Fruit fly (Drosophila melanogaster) whole organism, embryonic: ENCODE measurements around the gene Pdi.

Experiments
- Abd-B ChIP-seq: fragments of 200-800 bp; sonication (Bioruptor generic); optimal IDR thresholded peaks from 2 replicates; lab custom pipeline; 2018; ENCODE audit warnings: missing biosample characterization, mild to moderate bottlenecking, missing genetic modification characterization, moderate library complexity
- CG1024 ChIP-seq: fragments of 200-800 bp; sonication (Bioruptor generic); IDR thresholded peaks from 2 replicates; pipeline ENCODE4 v1.3.6; 2022; ENCODE audit warnings: missing biosample characterization, missing genetic modification characterization
- CG10267 ChIP-seq: fragments of 200-800 bp; sonication (Bioruptor generic); optimal IDR thresholded peaks from 2 replicates; lab custom pipeline; 2018; ENCODE audit warnings: missing biosample characterization, mild to moderate bottlenecking, missing genetic modification characterization, moderate library complexity
- CG10431 ChIP-seq: fragments of 200-800 bp; sonication (Bioruptor generic); optimal IDR thresholded peaks from 3 replicates; lab custom pipeline; 2018; ENCODE audit warnings: missing biosample characterization, mild to moderate bottlenecking, missing genetic modification characterization
- CG12236 ChIP-seq: fragments of 200-800 bp; sonication (Bioruptor generic); optimal IDR thresholded peaks from 2 replicates; lab custom pipeline; 2016; ENCODE audit warnings: missing biosample characterization, missing genetic modification characterization
- CG14050 ChIP-seq: fragments of 200-800 bp; sonication (Bioruptor generic); IDR thresholded peaks from 3 replicates; pipeline ENCODE4 v1.3.6; 2022; ENCODE audit warnings: missing biosample characterization, missing genetic modification characterization
- CG18262 ChIP-seq: fragments of 200-800 bp; optimal IDR thresholded peaks from 3 replicates; lab custom pipeline; 2019; ENCODE audit warnings: missing biosample characterization, mild to moderate bottlenecking, missing genetic modification characterization, moderate library complexity
- CG18599 ChIP-seq: fragments of 200-800 bp; sonication (Bioruptor generic); optimal IDR thresholded peaks from 3 replicates; lab custom pipeline; 2017; ENCODE audit warnings: missing biosample characterization, missing genetic modification characterization, mild to moderate bottlenecking, moderate library complexity, missing genetic modification reagents
- CG2120 ChIP-seq: fragments of 200-800 bp; sonication (Bioruptor generic); optimal IDR thresholded peaks from 3 replicates; lab custom pipeline; 2016; ENCODE audit warnings: missing biosample characterization, missing genetic modification characterization
- CG30431 ChIP-seq: fragments of 200-800 bp; sonication (Bioruptor generic); optimal IDR thresholded peaks from 2 replicates; lab custom pipeline; 2017; ENCODE audit warnings: missing biosample characterization, missing genetic modification characterization
- CG32772 ChIP-seq: fragments of 200-800 bp; sonication (Bioruptor generic); IDR thresholded peaks from 2 replicates; pipeline ENCODE4 v1.3.6; 2022; ENCODE audit warnings: missing biosample characterization, missing genetic modification characterization
- CG3281 ChIP-seq: fragments of 200-800 bp; sonication (Bioruptor generic); optimal IDR thresholded peaks from 3 replicates; lab custom pipeline; 2017; ENCODE audit warnings: missing biosample characterization, mild to moderate bottlenecking, missing genetic modification characterization
- CG8089 ChIP-seq: fragments of 200-800 bp; sonication (Bioruptor generic); optimal IDR thresholded peaks from 3 replicates; lab custom pipeline; 2016; ENCODE audit warnings: missing biosample characterization, missing genetic modification characterization
- CG8281 ChIP-seq: fragments of 200-800 bp; sonication (Bioruptor generic); optimal IDR thresholded peaks from 2 replicates; lab custom pipeline; 2018; ENCODE audit warnings: missing biosample characterization, mild to moderate bottlenecking, missing genetic modification characterization, moderate library complexity
- CG8290 ChIP-seq, 3 experiments: fragments of 200-800 bp; sonication (Bioruptor generic); optimal IDR thresholded peaks; 2 replicates each; lab custom pipeline; 2016 to 2019; ENCODE audit warnings: missing biosample characterization in 3 of 3, missing genetic modification characterization in 3 of 3, mild to moderate bottlenecking in 2 of 3, moderate library complexity in 1 of 3
- CG8388 ChIP-seq: fragments of 200-800 bp; sonication (Bioruptor generic); optimal IDR thresholded peaks from 2 replicates; lab custom pipeline; 2019; ENCODE audit warnings: missing biosample characterization, mild to moderate bottlenecking, missing genetic modification characterization, moderate library complexity
- CG9609 ChIP-seq: fragments of 200-800 bp; sonication (Bioruptor generic); optimal IDR thresholded peaks from 3 replicates; lab custom pipeline; 2016; ENCODE audit warnings: missing biosample characterization, missing genetic modification characterization
- CG9797 ChIP-seq: fragments of 200-800 bp; sonication (Bioruptor generic); optimal IDR thresholded peaks from 3 replicates; lab custom pipeline; 2018; ENCODE audit warnings: missing biosample characterization, mild to moderate bottlenecking, missing genetic modification characterization
- CoRest ChIP-seq: fragments of 200-800 bp; sonication (Bioruptor generic); optimal IDR thresholded peaks from 3 replicates; lab custom pipeline; 2018; ENCODE audit warnings: missing biosample characterization, mild to moderate bottlenecking, missing genetic modification characterization, moderate library complexity
- H2.0 ChIP-seq: fragments of 200-800 bp; sonication (Bioruptor generic); IDR thresholded peaks from 2 replicates; pipeline ENCODE4 v1.3.6; 2022; ENCODE audit warnings: missing biosample characterization, missing genetic modification characterization
- Hey ChIP-seq: fragments of 200-800 bp; sonication (Bioruptor generic); optimal IDR thresholded peaks from 3 replicates; lab custom pipeline; 2018; ENCODE audit warnings: missing biosample characterization, mild to moderate bottlenecking, missing genetic modification characterization
- Hsf ChIP-seq: fragments of 200-800 bp; sonication (Bioruptor generic); optimal IDR thresholded peaks from 3 replicates; lab custom pipeline; 2016; ENCODE audit warnings: missing biosample characterization, missing genetic modification characterization
- Lim3 ChIP-seq: fragments of 200-800 bp; sonication (Bioruptor generic); IDR thresholded peaks from 2 replicates; pipeline ENCODE4 v1.3.6; 2022; ENCODE audit warnings: missing biosample characterization, missing genetic modification characterization
- MBD-R2 ChIP-seq: fragments of 200-800 bp; sonication (Bioruptor generic); IDR thresholded peaks from 2 replicates; pipeline ENCODE4 v1.3.6; 2022; ENCODE audit warnings: missing biosample characterization, missing genetic modification characterization
- Mad ChIP-seq: fragments of 200-800 bp; sonication (Bioruptor generic); optimal IDR thresholded peaks from 2 replicates; lab custom pipeline; 2016; ENCODE audit warnings: missing biosample characterization, missing genetic modification characterization
- Oli ChIP-seq: fragments of 200-800 bp; sonication (Bioruptor generic); optimal IDR thresholded peaks from 2 replicates; lab custom pipeline; 2018; ENCODE audit warnings: missing biosample characterization, mild to moderate bottlenecking, missing genetic modification characterization, moderate library complexity
- PHDP ChIP-seq: fragments of 200-800 bp; sonication (Bioruptor generic); optimal IDR thresholded peaks from 3 replicates; lab custom pipeline; 2018; ENCODE audit warnings: missing biosample characterization, mild to moderate bottlenecking, missing genetic modification characterization, moderate library complexity
- Pdp1 ChIP-seq, 2 experiments: fragments of 200-800 bp; sonication (Bioruptor generic); optimal IDR thresholded peaks; 3 replicates each; lab custom pipeline; 2016; ENCODE audit warnings: missing biosample characterization in 2 of 2, missing genetic modification characterization in 2 of 2, mild to moderate bottlenecking in 1 of 2, moderate library complexity in 1 of 2
- Ptx1 ChIP-seq: fragments of 200-800 bp; sonication (Bioruptor generic); IDR thresholded peaks from 2 replicates; pipeline ENCODE4 v1.3.6; 2022; ENCODE audit warnings: missing biosample characterization, missing genetic modification characterization
- Vsx1 ChIP-seq: fragments of 200-800 bp; sonication (Bioruptor generic); optimal IDR thresholded peaks from 2 replicates; lab custom pipeline; 2017; ENCODE audit warnings: missing biosample characterization, mild to moderate bottlenecking, missing genetic modification characterization, missing genetic modification reagents
- aop ChIP-seq: fragments of 200-800 bp; sonication (Bioruptor generic); IDR thresholded peaks from 2 replicates; pipeline ENCODE4 v1.3.6; 2022; ENCODE audit warnings: missing biosample characterization, missing genetic modification characterization
- ara ChIP-seq: fragments of 200-800 bp; sonication (Bioruptor generic); IDR thresholded peaks from 2 replicates; pipeline ENCODE4 v1.3.6; 2022; ENCODE audit warnings: missing biosample characterization, missing genetic modification characterization
- bab2 ChIP-seq: fragments of 200-800 bp; sonication (Bioruptor generic); optimal IDR thresholded peaks from 2 replicates; lab custom pipeline; 2016; ENCODE audit warnings: missing biosample characterization, missing genetic modification characterization
- bowl ChIP-seq: fragments of 200-800 bp; sonication (Bioruptor generic); IDR thresholded peaks from 2 replicates; pipeline ENCODE4 v1.3.6; 2022; ENCODE audit warnings: missing biosample characterization, missing genetic modification characterization
- esg ChIP-seq: fragments of 200-800 bp; sonication (Bioruptor generic); conservative IDR thresholded peaks from 2 replicates; pipeline ENCODE4 v1.3.6; 2022; ENCODE audit warnings: missing biosample characterization, missing genetic modification characterization
- grau ChIP-seq: fragments of 200-800 bp; optimal IDR thresholded peaks from 3 replicates; lab custom pipeline; 2019; ENCODE audit warnings: missing biosample characterization, mild to moderate bottlenecking, missing genetic modification characterization, moderate library complexity
- hkb ChIP-seq, 2 experiments: fragments of 200-800 bp in 1 of 2; fragments of >200 bp in 1 of 2; sonication (Bioruptor generic) in 1 of 2; IDR thresholded peaks in 1 of 2; optimal IDR thresholded peaks in 1 of 2; 2 replicates each; pipeline versions ENCODE4 v1.3.6 to Lab custom; 2017 to 2022; ENCODE audit warnings: missing biosample characterization in 1 of 2, missing genetic modification characterization in 1 of 2
- ind ChIP-seq: fragments of 200-800 bp; sonication (Bioruptor generic); optimal IDR thresholded peaks from 3 replicates; lab custom pipeline; 2016; ENCODE audit warnings: missing biosample characterization, missing genetic modification characterization
- klu ChIP-seq: fragments of 200-800 bp; sonication (Bioruptor generic); IDR thresholded peaks from 2 replicates; pipeline ENCODE4 v1.3.6; 2022; ENCODE audit warnings: missing biosample characterization, missing genetic modification characterization
- lbe ChIP-seq: fragments of 200-800 bp; sonication (Bioruptor generic); optimal IDR thresholded peaks from 2 replicates; lab custom pipeline; 2016; ENCODE audit warnings: missing biosample characterization, mild to moderate bottlenecking, missing genetic modification characterization
- odd ChIP-seq: fragments of 200-800 bp; sonication (Bioruptor generic); optimal IDR thresholded peaks from 2 replicates; lab custom pipeline; 2017; ENCODE audit warnings: missing biosample characterization, mild to moderate bottlenecking, missing genetic modification characterization
- pan ChIP-seq, 4 experiments: fragments of >200 bp in 3 of 4; fragments of 200-800 bp in 1 of 4; sonication (Bioruptor generic) in 1 of 4; optimal IDR thresholded peaks in 3 of 4; IDR thresholded peaks in 1 of 4; 2 replicates each; pipeline versions ENCODE4 v1.3.6 to Lab custom; 2017 to 2022; ENCODE audit warnings: missing biosample characterization in 2 of 4, missing genetic modification characterization in 2 of 4, mixed read lengths in 1 of 4
- pnt ChIP-seq: fragments of 200-800 bp; sonication (Bioruptor generic); optimal IDR thresholded peaks from 3 replicates; lab custom pipeline; 2016; ENCODE audit warnings: missing biosample characterization, missing genetic modification characterization
- sima ChIP-seq: fragments of 200-800 bp; sonication (Bioruptor generic); optimal IDR thresholded peaks from 2 replicates; lab custom pipeline; 2016; ENCODE audit warnings: missing biosample characterization, missing genetic modification characterization
- sna ChIP-seq: fragments of 200-800 bp; sonication (Bioruptor generic); IDR thresholded peaks from 2 replicates; pipeline ENCODE4 v1.3.6; 2022; ENCODE audit warnings: missing biosample characterization, missing genetic modification characterization; ENCODE audit not compliant: partially characterized antibody
- stc ChIP-seq: fragments of 200-800 bp; sonication (Bioruptor generic); IDR thresholded peaks from 2 replicates; pipeline ENCODE4 v1.3.6; 2022; ENCODE audit warnings: missing biosample characterization, missing genetic modification characterization
- tx ChIP-seq: fragments of 200-800 bp; sonication (Bioruptor generic); optimal IDR thresholded peaks from 2 replicates; lab custom pipeline; 2016; ENCODE audit warnings: missing biosample characterization, missing genetic modification characterization
- vnd ChIP-seq: fragments of 200-800 bp; sonication (Bioruptor generic); IDR thresholded peaks from 3 replicates; pipeline ENCODE4 v1.3.6; 2022; ENCODE audit warnings: missing biosample characterization, missing genetic modification characterization; ENCODE audit not compliant: partially characterized antibody

Pdi gene

dm6 chr3L:15104849-15105555 is 37.6 kb downstream of the Pdi start (continued):
- no peak for TF ChIP-seq sna
- TF ChIP-seq CG18262 (tag; lab: Kevin White, UChicago): peak; percentile 46
- peak; percentile 19; the same call in 1 of the 2 replicates for TF ChIP-seq H2.0
- no peak for TF ChIP-seq hkb (optimal IDR thresholded peaks at IDR 0.05; lab: Kevin White, UChicago)
- TF ChIP-seq hkb (GFP tag; IDR thresholded peaks at IDR 0.05; lab: Robert Waterston, UW): peak; percentile 53
- TF ChIP-seq Hey (tag; lab: Kevin White, UChicago): no peak
- no peak for TF ChIP-seq CG8290 (GFP tag; optimal IDR thresholded peaks at IDR 0.05; lab: Kevin White, UChicago)
- peak in 1 of 2 experiments; percentile 51 for TF ChIP-seq CG8290 (tag; optimal IDR thresholded peaks at IDR 0.05; lab: Kevin White, UChicago)
- no peak for TF ChIP-seq odd (GFP tag; lab: Kevin White, UChicago)
- TF ChIP-seq ara (GFP tag; lab: Robert Waterston, UW): peak; percentile 21; the same call in 1 of the 2 replicates
- peak; percentile 72 for TF ChIP-seq CoRest
- peak; percentile 27 for TF ChIP-seq CG8388 (GFP tag; lab: Kevin White, UChicago)
- peak; percentile 66 for TF ChIP-seq Oli (tag; lab: Kevin White, UChicago)
- no peak for TF ChIP-seq bowl (GFP tag; lab: Robert Waterston, UW)
- TF ChIP-seq CG32772: peak; percentile 71
- TF ChIP-seq aop (GFP tag; lab: Robert Waterston, UW): no peak
- TF ChIP-seq ind: peak; percentile 39
- peak; percentile 62; the same call in 1 of the 2 replicates for TF ChIP-seq klu (GFP tag; lab: Robert Waterston, UW)
- TF ChIP-seq CG14050 (GFP tag; lab: Robert Waterston, UW): peak; percentile 30; the same call in 1 of the 3 replicates
- TF ChIP-seq CG8281 (tag; lab: Kevin White, UChicago): peak; percentile 17
- TF ChIP-seq sima (GFP tag; lab: Kevin White, UChicago): no peak
- TF ChIP-seq stc (GFP tag; lab: Robert Waterston, UW): peak; percentile 60
- peak; percentile 41 for TF ChIP-seq bab2 (GFP tag; lab: Kevin White, UChicago)
- TF ChIP-seq CG10431 (GFP tag; lab: Kevin White, UChicago): no peak
- TF ChIP-seq Lim3: no peak
- no peak for TF ChIP-seq pan (optimal IDR thresholded peaks at IDR 0.05; lab: Kevin White, UChicago)
- peak in 1 of 2 experiments; percentile 68 for TF ChIP-seq pan (GFP tag; optimal IDR thresholded peaks at IDR 0.05 in 1 of 2, IDR thresholded peaks at IDR 0.05 in 1 of 2)
- TF ChIP-seq tx: peak; percentile 6
- peak; percentile 51 for TF ChIP-seq CG9609 (GFP tag; lab: Kevin White, UChicago)
- peak; percentile 37 to 67 for TF ChIP-seq Pdp1 (GFP tag; optimal IDR thresholded peaks at IDR 0.05; lab: Kevin White, UChicago)
- TF ChIP-seq CG3281 (GFP tag; lab: Kevin White, UChicago): peak; percentile 43
- TF ChIP-seq CG1024 (GFP tag; lab: Robert Waterston, UW): no peak
- TF ChIP-seq CG30431 (GFP tag; lab: Kevin White, UChicago): peak; percentile 28
- peak; percentile 60 for TF ChIP-seq PHDP (tag; lab: Kevin White, UChicago)
- TF ChIP-seq Vsx1 (GFP tag; lab: Kevin White, UChicago): peak; percentile 36
- peak; percentile 66 for TF ChIP-seq grau (tag; lab: Kevin White, UChicago)
- TF ChIP-seq CG8089 (GFP tag; lab: Kevin White, UChicago): peak; percentile 8
- peak; percentile 79 for TF ChIP-seq Ptx1 (GFP tag; lab: Robert Waterston, UW)
- TF ChIP-seq Mad (GFP tag; lab: Kevin White, UChicago): peak; percentile 42
- TF ChIP-seq MBD-R2 (GFP tag; lab: Robert Waterston, UW): peak; percentile 34; the same call in 1 of the 2 replicates
- no peak for TF ChIP-seq vnd (GFP tag; lab: Robert Waterston, UW)
- TF ChIP-seq CG9797: no peak
- peak; percentile 56 for TF ChIP-seq esg (GFP tag; lab: Robert Waterston, UW)
- TF ChIP-seq Abd-B (GFP tag; lab: Kevin White, UChicago): peak; percentile 26
- peak; percentile 68 for TF ChIP-seq Hsf
- TF ChIP-seq pnt (GFP tag; lab: Kevin White, UChicago): peak; percentile 65
- peak; percentile 59 for TF ChIP-seq lbe (GFP tag; lab: Kevin White, UChicago)
- TF ChIP-seq CG10267 (tag; lab: Kevin White, UChicago): peak; percentile 20
- peak; percentile 83 for TF ChIP-seq CG2120 (GFP tag; lab: Kevin White, UChicago)
- peak; percentile 23 for TF ChIP-seq CG12236 (GFP tag; lab: Kevin White, UChicago)
- TF ChIP-seq CG18599 (GFP tag; lab: Kevin White, UChicago): peak; percentile 70
